Worm (Caenorhabditis elegans): Measurements from ENCODE around the gene C17G10.10.

The C17G10.10 gene

DNA sequence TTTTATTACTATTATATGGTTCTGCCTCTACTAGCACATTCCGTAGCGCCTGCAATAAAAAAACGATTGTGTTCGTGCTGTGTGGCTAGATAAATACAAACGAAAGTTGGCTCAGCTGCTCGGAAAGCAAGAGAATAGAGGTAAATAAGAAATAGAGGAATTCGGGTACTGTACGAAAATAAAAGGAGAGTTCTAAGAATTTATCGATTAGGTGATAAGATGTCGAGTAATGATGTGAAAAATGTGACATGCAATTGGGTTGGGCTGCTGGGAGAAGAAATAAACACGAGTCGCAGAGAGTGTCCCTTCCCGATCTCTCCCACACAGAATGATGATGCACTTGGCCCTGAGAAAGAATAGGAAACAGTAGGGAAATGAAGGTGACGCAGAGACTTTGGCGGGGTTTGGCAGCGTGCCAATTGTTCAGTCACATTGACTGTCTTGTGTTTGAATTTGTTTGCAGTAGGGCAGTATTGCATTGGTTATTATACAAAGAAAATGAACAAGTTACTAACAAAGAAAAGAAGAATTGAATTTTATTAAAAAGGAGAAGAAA lies 5.7 kb downstream of the C17G10.10 start, which contains the start of gene cdc-14 (continued):
- TF ChIP-seq nhr-237 (tag; optimal IDR thresholded peaks at IDR 0.05) = no peak
- TF ChIP-seq nhr-28 (tag; optimal IDR thresholded peaks at IDR 0.05) = peak; percentile 68
- peak; percentile 55 for TF ChIP-seq nhr-6 (tag; optimal IDR thresholded peaks at IDR 0.05)
- peak; percentile 61 for TF ChIP-seq nhr-25 (tag; optimal IDR thresholded peaks at IDR 0.05; ENCODE audit: borderline replicate concordance, insufficient read depth)
- peak; percentile 63 for TF ChIP-seq nhr-77 (tag; optimal IDR thresholded peaks at IDR 0.05)

- TF ChIP-seq unc-62 (GFP tag; optimal IDR thresholded peaks at IDR 0.05 in 1 of 2) (peak in 1 of 2 experiments; percentile 52), unc-62 (tag; optimal IDR thresholded peaks at IDR 0.05) (no peak), aly-2 (tag; optimal IDR thresholded peaks at IDR 0.05) (no peak), nhr-28 (tag; optimal IDR thresholded peaks at IDR 0.05) (no peak), fkh-10 (GFP tag; optimal IDR thresholded peaks at IDR 0.05) (no peak), egl-27 (tag; optimal IDR thresholded peaks at IDR 0.05) (no peak), mep-1 (tag; optimal IDR thresholded peaks at IDR 0.05) (no peak), hmg-1.1 (GFP tag; IDR thresholded peaks at IDR 0.05) (no peak)
Observed at ce11 chrII:5592857-5593256, 6.3 kb downstream of the C17G10.10 start.

ce11 chrII:5591558-5591957 lies 7.6 kb downstream of the C17G10.10 start:
- TF ChIP-seq unc-62 (GFP tag; optimal IDR thresholded peaks at IDR 0.05 in 1 of 2) (peak in 1 of 2 experiments; percentile 68), unc-62 (tag; optimal IDR thresholded peaks at IDR 0.05) (no peak), ZK546.5 (tag; optimal IDR thresholded peaks at IDR 0.05) (no peak)

- TF ChIP-seq ztf-11 (tag; optimal IDR thresholded peaks at IDR 0.05) = no peak
- TF ChIP-seq ces-1 (GFP tag; optimal IDR thresholded peaks at IDR 0.05) = no peak
- TF ChIP-seq mxl-2 (GFP tag; conservative IDR thresholded peaks at IDR 0.05) = no peak
- TF ChIP-seq daf-19 (GFP tag; conservative IDR thresholded peaks at IDR 0.05) = no peak
- TF ChIP-seq F44E2.7 (GFP tag; IDR thresholded peaks at IDR 0.05) = no peak
- TF ChIP-seq ceh-28 (tag; optimal IDR thresholded peaks at IDR 0.05) = no peak
- no peak for TF ChIP-seq pqm-1 (tag; optimal IDR thresholded peaks at IDR 0.05)
- no peak for TF ChIP-seq T26A8.4 (GFP tag; IDR thresholded peaks at IDR 0.05)
- no peak for TF ChIP-seq hmg-1.1 (GFP tag; IDR thresholded peaks at IDR 0.05)
- no peak for TF ChIP-seq ztf-7 (tag; optimal IDR thresholded peaks at IDR 0.05)
- TF ChIP-seq dmd-6 (GFP tag; IDR thresholded peaks at IDR 0.05) = no peak
- TF ChIP-seq zfp-2 (tag; optimal IDR thresholded peaks at IDR 0.05) = no peak
- no peak for TF ChIP-seq saeg-2 (GFP tag; IDR thresholded peaks at IDR 0.05)
- TF ChIP-seq nhr-11 (tag; optimal IDR thresholded peaks at IDR 0.05) = no peak
- TF ChIP-seq nhr-42 (GFP tag; IDR thresholded peaks at IDR 0.05) = no peak
- no peak for TF ChIP-seq zip-11 (GFP tag; IDR thresholded peaks at IDR 0.05)
- TF ChIP-seq hlh-11 (tag; optimal IDR thresholded peaks at IDR 0.05) = no peak
Observed at ce11 chrII:5589690-5590089, 9.5 kb downstream of the C17G10.10 start, which contains the start of gene C17G10.13. TSS of gene C17G10.13 (minus strand) at chrII:5589790.

DNA sequence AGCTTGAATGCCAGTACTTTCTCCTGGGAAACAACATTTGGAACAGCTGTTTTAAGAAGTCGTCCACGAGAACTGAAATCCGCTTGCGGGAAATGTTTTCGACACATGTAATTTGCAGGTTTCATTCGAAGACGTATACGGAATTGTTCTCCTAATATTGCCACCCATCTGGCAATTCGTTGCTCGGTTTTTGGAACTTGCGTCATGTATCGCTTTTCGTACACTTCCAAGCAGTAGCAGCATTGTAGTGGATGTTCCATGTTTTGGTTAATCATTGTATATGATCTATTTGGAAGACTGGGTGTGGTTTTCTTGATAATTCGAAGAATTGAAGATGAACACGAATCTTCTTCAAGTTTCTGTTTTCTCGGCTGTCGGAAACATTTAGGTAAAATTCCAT lies 11.4 kb downstream of the C17G10.10 start:
- TF ChIP-seq dmd-8 (GFP tag; IDR thresholded peaks at IDR 0.05) (no peak), nhr-42 (GFP tag; IDR thresholded peaks at IDR 0.05) (no peak), aha-1 (tag) (peak; percentile 91), F49E8.2 (tag; optimal IDR thresholded peaks at IDR 0.05; ENCODE audit: borderline replicate concordance) (no peak), R02D3.7 (tag; optimal IDR thresholded peaks at IDR 0.05) (no peak), nhr-77 (tag; optimal IDR thresholded peaks at IDR 0.05) (no peak), vab-7 (GFP tag; IDR thresholded peaks at IDR 0.05) (no peak), php-3 (GFP tag; IDR thresholded peaks at IDR 0.05) (no peak), Y48G9A.11 (GFP tag; IDR thresholded peaks at IDR 0.05) (no peak), unc-39 (tag; optimal IDR thresholded peaks at IDR 0.05) (no peak), nhr-28 (tag; optimal IDR thresholded peaks at IDR 0.05) (no peak), unc-62 (GFP tag; optimal IDR thresholded peaks at IDR 0.05 in 1 of 2) (peak in 1 of 2 experiments; percentile 74), unc-62 (tag; optimal IDR thresholded peaks at IDR 0.05) (no peak), ztf-7 (tag; optimal IDR thresholded peaks at IDR 0.05) (no peak)

Data from whole organism, L4 larva.